Worm (Caenorhabditis elegans) whole organism, L4/young adult: ENCODE measurements around the gene xpf-1.

Experiments used
- dao-5 ChIP-seq: sonication (generic microtip); optimal IDR thresholded peaks from 2 replicates; lab custom pipeline; 2016; ENCODE audit warnings: missing genotype, missing genetic modification characterization, moderate library complexity, missing compliant biosample characterization
- him-1 ChIP-seq: sonication (generic microtip); optimal IDR thresholded peaks from 2 replicates; lab custom pipeline; 2016; ENCODE audit warnings: missing genotype, missing genetic modification reagents, missing genetic modification characterization, missing compliant biosample characterization

DNA sequence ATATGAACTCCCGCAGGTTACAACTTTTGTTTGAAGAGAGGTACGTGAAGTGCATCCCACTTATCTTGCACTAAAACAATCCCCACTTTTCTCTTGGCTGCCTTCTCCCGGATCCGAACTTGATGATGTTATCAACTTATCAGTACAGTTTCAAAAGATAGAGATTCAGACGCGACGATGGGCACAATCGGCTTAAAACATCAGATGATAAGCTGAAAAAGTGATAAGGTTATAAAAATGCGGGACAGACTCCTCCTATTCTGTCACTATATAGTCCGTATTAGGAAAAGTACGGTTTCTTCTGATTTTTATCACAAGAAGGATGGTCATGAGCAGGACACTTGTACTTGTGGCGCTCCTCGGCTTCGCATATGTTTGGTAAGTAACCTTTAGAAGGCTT is 43.2 kb downstream of the xpf-1 start, which contains the start of gene ctsa-1.2:
- TF ChIP-seq him-1 (tag; lab: Kevin White, UChicago) (no peak), dao-5 (tag; lab: Kevin White, UChicago) (no peak)
